Fruit fly (Drosophila melanogaster): ENCODE measurements around the gene St2.

DNA sequence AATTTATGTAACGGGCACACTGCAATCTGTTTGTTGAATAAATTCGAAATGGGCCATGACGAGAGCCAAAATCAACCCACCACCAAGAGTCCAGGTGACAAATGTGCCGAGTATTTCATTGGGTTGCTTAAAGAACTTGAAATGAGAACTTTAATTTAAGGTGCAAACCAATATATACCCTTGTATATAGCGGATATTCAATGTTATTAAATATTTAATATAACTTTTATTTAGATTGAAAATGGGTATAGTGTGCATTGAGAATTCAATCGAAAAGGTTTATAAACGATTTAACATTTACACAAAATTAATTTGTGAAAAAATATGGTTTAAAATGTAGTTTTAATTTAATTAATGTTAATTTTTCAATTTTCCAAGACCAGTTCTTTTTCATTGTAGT is 5.3 kb upstream of the St2 start, which contains the start of gene CG8420:
- TF ChIP-seq CG8478 (optimal IDR thresholded peaks at IDR 0.05): no peak
- no peak for TF ChIP-seq CTCF (optimal IDR thresholded peaks at IDR 0.05)
